Worm (Caenorhabditis elegans): ENCODE results near the gene clec-258.

The clec-258 gene

DNA sequence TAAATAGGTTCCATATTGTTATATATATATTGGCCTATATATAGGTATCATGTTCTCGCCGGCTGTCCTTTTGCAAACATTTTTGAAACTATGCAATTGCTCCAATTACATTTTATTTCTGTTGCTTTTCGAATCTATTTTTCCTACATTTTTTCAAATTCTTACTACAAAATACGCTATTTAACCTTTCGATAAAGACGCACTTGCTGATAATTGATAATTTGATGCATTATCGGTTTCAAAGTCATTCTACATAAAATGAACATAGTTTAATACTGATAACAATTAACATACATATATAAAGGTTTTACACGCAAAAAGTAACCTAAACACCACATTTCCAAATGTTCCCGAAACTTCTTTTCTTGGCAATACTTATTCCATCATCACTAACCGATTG is at the start of gene clec-258:
clec-258 (plus strand) TSS at position 81 of the 400 bp plus-strand sequence.
- TF ChIP-seq dao-5 (tag; optimal IDR thresholded peaks at IDR 0.05) (no peak), W03F9.2 (tag; optimal IDR thresholded peaks at IDR 0.05) (no peak), him-1 (tag; optimal IDR thresholded peaks at IDR 0.05) (no peak)

ce11 chrV:19741034-19741433 is 47.2 kb upstream of the clec-258 start, which contains the start of gene W04E12.2:
TSS of gene W04E12.2 (minus strand) at chrV:19741134.
- TF ChIP-seq him-1 (tag; optimal IDR thresholded peaks at IDR 0.05) = no peak
- no peak for TF ChIP-seq W03F9.2 (tag; optimal IDR thresholded peaks at IDR 0.05)
- no peak for TF ChIP-seq dao-5 (tag; optimal IDR thresholded peaks at IDR 0.05)

ce11 chrV:19741651-19742050 is 46.6 kb upstream of the clec-258 start, which contains the start of gene W04E12.3:
TSS of gene W04E12.3 (plus strand) at chrV:19741951.
- no peak for TF ChIP-seq W03F9.2 (tag; optimal IDR thresholded peaks at IDR 0.05)
- TF ChIP-seq him-1 (tag; optimal IDR thresholded peaks at IDR 0.05) = no peak
- no peak for TF ChIP-seq dao-5 (tag; optimal IDR thresholded peaks at IDR 0.05)

DNA sequence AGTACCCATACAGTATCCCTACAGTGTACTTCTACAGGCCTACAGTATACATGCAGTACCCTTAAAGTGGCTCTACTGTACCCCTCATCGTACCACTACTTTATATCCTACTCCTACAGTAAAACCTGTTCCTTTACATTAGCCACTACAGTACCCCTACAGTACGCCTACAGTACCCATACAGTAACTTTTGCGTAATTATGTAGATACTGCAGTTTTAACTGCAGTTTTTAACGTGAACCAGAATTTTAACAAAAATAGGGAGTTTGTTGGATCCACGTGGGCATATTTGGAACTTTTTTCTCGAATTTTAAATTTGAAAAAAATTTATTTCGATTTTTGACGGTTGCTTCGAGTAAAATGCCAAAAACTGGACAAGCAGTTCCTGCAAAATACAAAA is 44.9 kb upstream of the clec-258 start, which contains the start of gene W04E12.4:
W04E12.4 (plus strand) TSS at position 301 of the 400 bp plus-strand sequence.
- TF ChIP-seq W03F9.2 (tag; optimal IDR thresholded peaks at IDR 0.05) (no peak), dao-5 (tag; optimal IDR thresholded peaks at IDR 0.05) (no peak), him-1 (tag; optimal IDR thresholded peaks at IDR 0.05) (no peak)

DNA sequence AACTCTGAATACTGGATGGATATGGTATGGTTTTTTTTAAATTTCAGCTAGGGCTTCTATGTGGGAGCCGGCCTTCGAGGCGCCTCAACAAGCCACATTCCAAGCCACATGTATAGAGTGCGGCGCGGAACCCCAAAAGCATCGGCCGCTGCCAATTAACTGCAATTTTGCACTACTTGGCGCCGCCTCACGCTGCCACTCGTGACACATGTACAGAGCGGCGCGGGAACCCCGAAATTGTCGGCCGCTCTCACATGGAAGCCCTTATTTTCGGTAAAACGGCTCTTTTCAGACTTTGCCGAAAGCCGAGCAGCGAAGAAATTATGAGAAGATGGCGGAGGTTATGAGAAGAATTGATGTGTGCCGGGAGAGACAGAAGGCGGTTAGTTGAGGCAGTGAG is 44.4 kb upstream of the clec-258 start:
- no peak for TF ChIP-seq dao-5 (tag; optimal IDR thresholded peaks at IDR 0.05)
- TF ChIP-seq him-1 (tag; optimal IDR thresholded peaks at IDR 0.05) = no peak
- no peak for TF ChIP-seq W03F9.2 (tag; optimal IDR thresholded peaks at IDR 0.05)

DNA sequence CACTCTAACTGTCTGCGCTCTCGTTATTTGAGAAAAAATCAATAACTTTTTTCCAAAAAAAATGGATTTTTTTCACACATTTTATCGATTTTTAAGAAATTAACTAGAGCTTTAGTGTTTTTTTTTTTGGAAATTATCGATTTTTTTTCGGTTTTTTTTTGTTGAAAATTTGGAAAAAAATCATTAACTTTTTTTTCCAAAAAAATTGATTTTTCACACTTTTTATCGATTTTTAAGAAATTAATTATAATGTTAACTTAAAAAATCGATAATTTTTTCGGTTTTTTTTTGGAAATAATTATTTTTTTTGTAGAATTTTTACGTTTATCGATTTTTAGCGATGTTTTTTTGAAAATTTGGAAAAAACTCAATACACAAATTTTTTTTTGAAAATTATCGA is 44.0 kb upstream of the clec-258 start:
- TF ChIP-seq him-1 (tag; optimal IDR thresholded peaks at IDR 0.05) (no peak), W03F9.2 (tag; optimal IDR thresholded peaks at IDR 0.05) (no peak), dao-5 (tag; optimal IDR thresholded peaks at IDR 0.05) (no peak)

- no peak for TF ChIP-seq W03F9.2 (tag; optimal IDR thresholded peaks at IDR 0.05)
- no peak for TF ChIP-seq him-1 (tag; optimal IDR thresholded peaks at IDR 0.05)
- no peak for TF ChIP-seq dao-5 (tag; optimal IDR thresholded peaks at IDR 0.05)
Observed at ce11 chrV:19745852-19746251, 42.4 kb upstream of the clec-258 start, which contains the start of gene W04E12.5. TSS of gene W04E12.5 (plus strand) at chrV:19746152.

DNA sequence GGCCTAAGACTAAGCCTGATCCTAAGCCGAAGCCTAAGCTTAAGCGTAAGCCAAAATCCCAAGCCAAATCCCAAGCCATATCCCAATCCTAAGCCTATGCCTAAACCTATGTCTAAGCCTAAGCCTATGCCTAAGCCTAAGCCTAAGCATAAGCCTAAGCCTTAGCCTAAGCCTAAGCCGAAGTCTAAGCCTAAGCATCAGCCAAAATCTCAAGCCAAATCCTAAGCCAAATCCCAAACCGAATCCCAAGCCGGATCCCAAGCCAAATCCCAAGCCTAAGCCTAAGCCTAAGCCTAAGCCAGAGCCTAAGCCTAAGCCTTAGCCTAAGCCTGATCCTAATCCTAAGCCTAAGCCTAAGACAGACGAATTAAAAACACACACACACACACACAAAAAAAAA is 41.1 kb upstream of the clec-258 start:
- TF ChIP-seq dao-5 (tag; optimal IDR thresholded peaks at IDR 0.05) (no peak), him-1 (tag; optimal IDR thresholded peaks at IDR 0.05) (no peak), W03F9.2 (tag; optimal IDR thresholded peaks at IDR 0.05) (no peak)

DNA sequence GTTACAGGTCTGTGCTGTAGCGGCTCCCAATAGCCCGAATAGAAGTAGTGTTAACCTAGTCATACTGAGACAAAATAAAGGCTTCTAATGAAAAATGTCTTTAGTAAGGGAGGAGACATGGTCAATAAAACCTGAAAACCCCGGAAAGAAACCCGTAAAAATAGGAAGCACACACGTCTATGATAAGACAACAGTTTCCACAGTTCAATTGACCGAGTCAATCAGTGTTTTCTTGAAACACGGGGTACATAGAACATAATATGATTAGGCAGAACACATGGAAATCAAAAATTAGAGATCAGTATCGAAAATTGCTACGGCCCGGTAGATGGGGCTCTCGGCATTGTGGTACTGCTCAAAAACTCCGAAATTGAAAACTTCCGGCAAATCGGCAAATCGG is 37.1 kb upstream of the clec-258 start, which contains the start of gene clec-49:
clec-49 (minus strand) TSS at position 103 of the 400 bp plus-strand sequence.
- TF ChIP-seq dao-5 (tag; optimal IDR thresholded peaks at IDR 0.05) (no peak), W03F9.2 (tag; optimal IDR thresholded peaks at IDR 0.05) (no peak), him-1 (tag; optimal IDR thresholded peaks at IDR 0.05) (no peak)

- TF ChIP-seq dao-5 (tag; optimal IDR thresholded peaks at IDR 0.05) (no peak), him-1 (tag; optimal IDR thresholded peaks at IDR 0.05) (no peak), W03F9.2 (tag; optimal IDR thresholded peaks at IDR 0.05) (no peak)
Observed at ce11 chrV:19752879-19753278, 35.4 kb upstream of the clec-258 start.

DNA sequence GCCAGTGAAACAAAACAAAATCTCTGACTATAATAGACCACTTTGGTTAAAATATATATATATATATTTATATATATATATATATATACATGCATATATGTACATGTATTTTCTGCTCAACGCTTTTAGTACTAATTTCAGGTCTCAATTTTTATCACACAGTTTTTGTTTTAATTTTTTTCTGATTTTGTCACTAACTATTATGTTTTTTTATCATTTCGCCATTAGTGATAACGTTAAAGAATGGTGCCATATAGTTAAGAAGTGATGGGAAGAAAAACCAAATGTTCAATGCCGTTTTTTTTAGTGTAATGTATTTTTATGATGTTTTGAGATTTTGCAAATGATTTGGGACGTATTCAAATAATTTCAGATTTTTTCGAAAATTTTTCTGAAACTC is 33.9 kb upstream of the clec-258 start:
- TF ChIP-seq W03F9.2 (tag; optimal IDR thresholded peaks at IDR 0.05) (no peak), him-1 (tag; optimal IDR thresholded peaks at IDR 0.05) (no peak), dao-5 (tag; optimal IDR thresholded peaks at IDR 0.05) (no peak)

- TF ChIP-seq W03F9.2 (tag; optimal IDR thresholded peaks at IDR 0.05) (no peak), him-1 (tag; optimal IDR thresholded peaks at IDR 0.05) (no peak), dao-5 (tag; optimal IDR thresholded peaks at IDR 0.05) (no peak)
Observed at ce11 chrV:19755260-19755659, 33.0 kb upstream of the clec-258 start, which contains the start of gene clec-50. TSS of gene clec-50 (minus strand) at chrV:19755368.

- TF ChIP-seq W03F9.2 (tag; optimal IDR thresholded peaks at IDR 0.05) = no peak
- no peak for TF ChIP-seq him-1 (tag; optimal IDR thresholded peaks at IDR 0.05)
- no peak for TF ChIP-seq dao-5 (tag; optimal IDR thresholded peaks at IDR 0.05)
Observed at ce11 chrV:19756253-19756652, 32.0 kb upstream of the clec-258 start, which contains the start of gene W04E12.9. TSS of gene W04E12.9 (plus strand) at chrV:19756553.

DNA sequence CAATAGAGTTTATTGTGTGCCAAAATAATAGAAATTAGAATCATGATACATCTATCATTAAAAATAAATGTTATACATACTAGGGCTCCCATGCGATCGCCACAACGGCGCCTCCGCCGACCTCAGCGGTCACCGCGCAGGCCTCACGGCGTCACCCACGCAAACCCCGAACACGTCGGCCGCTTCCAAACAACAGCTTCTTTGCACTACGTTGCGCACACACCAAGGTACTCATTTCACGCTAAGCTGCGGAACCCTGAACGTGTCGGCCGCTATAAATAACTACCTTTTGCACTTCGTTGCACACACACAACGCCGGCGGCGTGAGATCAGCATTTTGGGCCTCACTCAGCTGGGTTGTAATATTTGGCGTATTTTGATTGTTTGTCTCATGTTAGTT is 29.0 kb upstream of the clec-258 start:
- no peak for TF ChIP-seq W03F9.2 (tag; optimal IDR thresholded peaks at IDR 0.05)
- no peak for TF ChIP-seq dao-5 (tag; optimal IDR thresholded peaks at IDR 0.05)
- TF ChIP-seq him-1 (tag; optimal IDR thresholded peaks at IDR 0.05) = no peak

- TF ChIP-seq W03F9.2 (tag; optimal IDR thresholded peaks at IDR 0.05) (no peak), him-1 (tag; optimal IDR thresholded peaks at IDR 0.05) (no peak), dao-5 (tag; optimal IDR thresholded peaks at IDR 0.05) (no peak)
Observed at ce11 chrV:19760751-19761150, 27.5 kb upstream of the clec-258 start, which contains the start of gene M162.5. TSS of gene M162.5 (plus strand) at chrV:19761051.
